Fruit fly (Drosophila melanogaster): ENCODE measurements around the gene CG46313.
A peak's percentile ranks its signal among the peaks of the same experiment; 100 is the strongest.

Gene CG46313

dm6 chr3R:26978241-26978640 is at the start of gene CG46313, which contains the start of gene CG14253:
Gene CG46313 (plus strand): TSS chr3R:26978541.
Gene CG14253 (plus strand): TSS chr3R:26978541.
- TF ChIP-seq CTCF (optimal IDR thresholded peaks at IDR 0.05) (no peak), CG8478 (optimal IDR thresholded peaks at IDR 0.05) (no peak)

dm6 chr3R:26933885-26934284 is 44.5 kb upstream of the CG46313 start:
- TF ChIP-seq CG8478 (optimal IDR thresholded peaks at IDR 0.05) (no peak), CTCF (optimal IDR thresholded peaks at IDR 0.05) (no peak)

DNA sequence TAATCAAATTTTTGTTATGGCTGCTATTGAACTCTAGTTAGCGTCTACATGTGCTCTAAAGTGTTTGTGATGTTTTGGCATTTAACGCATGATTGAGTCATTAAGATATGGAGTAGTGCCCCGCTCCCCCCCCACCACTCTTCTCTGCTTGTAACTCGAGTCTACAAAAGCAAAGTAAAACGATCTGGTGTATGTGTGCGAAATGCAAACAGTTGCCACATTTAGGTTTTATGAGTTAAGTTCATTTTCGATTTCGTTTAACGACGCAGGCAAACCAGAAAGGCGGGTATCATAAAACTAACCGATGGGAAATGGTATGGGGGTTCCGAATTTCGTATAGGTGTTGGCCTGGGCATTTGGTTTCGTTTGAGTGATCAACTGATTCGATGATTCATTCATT is 43.8 kb upstream of the CG46313 start:
- TF ChIP-seq CG8478 (optimal IDR thresholded peaks at IDR 0.05) (no peak), CTCF (optimal IDR thresholded peaks at IDR 0.05) (no peak)

DNA sequence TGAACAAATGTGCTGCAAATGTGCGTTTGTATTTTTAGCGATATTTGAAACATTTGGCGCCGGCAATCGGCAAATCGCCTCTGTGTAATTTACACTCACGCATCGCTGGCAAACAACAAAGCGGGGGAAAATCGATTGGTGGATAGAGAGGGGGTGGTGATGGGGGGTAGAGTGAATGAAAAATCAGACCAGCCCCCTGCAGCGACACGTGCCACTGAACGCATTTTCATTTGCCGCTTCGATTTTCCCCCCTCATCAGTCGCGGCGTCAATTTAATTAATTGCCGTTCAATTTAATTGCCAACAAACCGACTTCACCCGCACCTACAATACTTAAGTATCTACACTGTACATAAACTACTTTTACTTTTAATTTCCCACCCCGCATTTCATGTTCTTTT is 42.9 kb upstream of the CG46313 start:
- TF ChIP-seq CG8478 (optimal IDR thresholded peaks at IDR 0.05), result no peak
- no peak for TF ChIP-seq CTCF (optimal IDR thresholded peaks at IDR 0.05)

DNA sequence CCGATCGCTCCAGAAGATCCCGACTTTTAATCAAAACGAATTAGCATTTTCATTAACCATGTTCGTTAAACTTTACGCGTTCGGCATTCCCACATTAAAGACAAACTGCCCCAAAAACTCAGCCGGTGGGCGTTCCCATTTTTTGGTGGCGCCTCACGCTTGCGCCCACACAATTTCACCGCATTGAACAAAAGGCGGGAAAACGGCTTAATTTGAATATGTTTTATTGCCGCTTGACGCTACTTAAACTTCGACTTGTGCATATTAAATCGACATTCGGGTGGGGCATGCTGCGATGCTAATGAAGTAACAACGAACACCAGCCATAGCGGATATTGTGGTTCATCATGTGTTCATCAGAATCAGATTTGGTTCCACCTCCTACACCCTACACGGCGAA is 41.8 kb upstream of the CG46313 start:
- TF ChIP-seq CTCF (optimal IDR thresholded peaks at IDR 0.05) (no peak), CG8478 (optimal IDR thresholded peaks at IDR 0.05) (no peak)

- TF ChIP-seq CG8478 (optimal IDR thresholded peaks at IDR 0.05) (no peak), CTCF (optimal IDR thresholded peaks at IDR 0.05) (no peak)
These were observed 40.9 kb upstream of the CG46313 start for dm6 chr3R:26937423-26937822.

dm6 chr3R:26945233-26945632 is 33.1 kb upstream of the CG46313 start, which contains the start of gene CG14252:
Gene CG14252 (plus strand): TSS chr3R:26945534.
- TF ChIP-seq CG8478 (optimal IDR thresholded peaks at IDR 0.05), result no peak
- TF ChIP-seq CTCF (optimal IDR thresholded peaks at IDR 0.05), result peak in 1 of 2 experiments; percentile 3

- TF ChIP-seq CG8478 (optimal IDR thresholded peaks at IDR 0.05), result no peak
- no peak for TF ChIP-seq CTCF (optimal IDR thresholded peaks at IDR 0.05)
These were observed 31.0 kb upstream of the CG46313 start, which contains the start of gene Spag1 for dm6 chr3R:26947296-26947880. Gene Spag1 (plus strand): TSS chr3R:26947830.

DNA sequence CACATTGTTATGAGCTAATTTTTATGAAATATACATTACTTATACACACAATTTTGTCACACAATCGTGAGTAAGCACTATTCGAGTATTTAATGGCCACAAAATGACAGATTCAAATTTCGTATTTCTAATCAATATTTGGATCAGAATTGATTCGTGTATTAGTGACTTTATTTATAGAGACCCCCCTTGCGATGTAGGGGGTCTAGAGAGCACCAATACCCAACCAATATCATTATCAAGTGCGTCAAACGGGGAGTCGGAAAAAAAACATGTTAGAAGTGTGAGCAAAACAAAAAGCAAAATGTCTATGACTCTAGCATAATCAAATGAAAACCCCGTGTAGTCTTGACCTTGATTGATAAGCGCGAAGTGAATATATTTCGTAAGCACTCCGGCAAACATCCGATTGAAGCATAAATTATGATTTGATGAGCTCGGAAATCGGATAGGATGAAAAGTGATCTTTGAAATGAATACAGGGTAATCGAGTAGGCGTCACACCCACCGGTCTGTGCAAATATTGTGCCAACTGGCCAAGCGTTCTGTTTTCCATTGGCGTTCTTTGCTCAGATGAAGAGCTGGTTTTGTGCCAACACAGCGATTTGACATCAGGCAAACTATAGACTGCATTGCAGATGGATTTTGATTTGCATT is 26.0 kb upstream of the CG46313 start:
- TF ChIP-seq CTCF (optimal IDR thresholded peaks at IDR 0.05) (no peak), CG8478 (optimal IDR thresholded peaks at IDR 0.05) (no peak)

dm6 chr3R:26952857-26953477 is 25.4 kb upstream of the CG46313 start:
- TF ChIP-seq CG8478 (optimal IDR thresholded peaks at IDR 0.05) (no peak), CTCF (optimal IDR thresholded peaks at IDR 0.05) (no peak)

dm6 chr3R:26953478-26953874 is 24.9 kb upstream of the CG46313 start:
- no peak for TF ChIP-seq CTCF (optimal IDR thresholded peaks at IDR 0.05)
- no peak for TF ChIP-seq CG8478 (optimal IDR thresholded peaks at IDR 0.05)

dm6 chr3R:26954020-26954672 is 24.2 kb upstream of the CG46313 start:
- TF ChIP-seq CG8478 (optimal IDR thresholded peaks at IDR 0.05) (no peak), CTCF (optimal IDR thresholded peaks at IDR 0.05) (no peak)

- no peak for TF ChIP-seq CTCF (optimal IDR thresholded peaks at IDR 0.05)
- TF ChIP-seq CG8478 (optimal IDR thresholded peaks at IDR 0.05), result no peak
These were observed 22.8 kb upstream of the CG46313 start for dm6 chr3R:26955527-26955926.

dm6 chr3R:26956376-26957062 is 21.8 kb upstream of the CG46313 start:
- no peak for TF ChIP-seq CG8478 (optimal IDR thresholded peaks at IDR 0.05)
- TF ChIP-seq CTCF (optimal IDR thresholded peaks at IDR 0.05), result peak; percentile 82 to 83

DNA sequence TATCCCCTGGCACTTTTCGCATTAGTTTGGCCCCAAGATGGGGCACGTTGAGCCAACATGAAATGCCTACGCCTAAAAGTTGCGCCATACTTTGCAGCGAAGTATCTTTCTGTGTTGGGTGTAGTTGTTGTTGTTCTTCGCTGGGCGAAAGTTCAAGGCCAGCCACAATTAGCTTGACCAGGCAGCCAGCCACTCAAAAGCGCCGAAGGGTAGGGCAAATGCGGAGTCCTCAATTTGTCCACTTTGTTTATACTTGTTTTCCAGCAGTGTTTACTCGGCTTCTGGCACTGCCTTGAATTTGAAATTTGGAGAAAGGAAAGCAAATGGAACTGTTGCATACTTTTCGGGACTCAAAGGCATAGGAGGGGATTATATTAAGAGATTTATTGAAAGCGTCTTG is 21.2 kb upstream of the CG46313 start:
- TF ChIP-seq CTCF (optimal IDR thresholded peaks at IDR 0.05) (no peak), CG8478 (optimal IDR thresholded peaks at IDR 0.05) (no peak)
